Worm (Caenorhabditis elegans): ENCODE data around the gene C44B7.5.

The C44B7.5 gene

DNA sequence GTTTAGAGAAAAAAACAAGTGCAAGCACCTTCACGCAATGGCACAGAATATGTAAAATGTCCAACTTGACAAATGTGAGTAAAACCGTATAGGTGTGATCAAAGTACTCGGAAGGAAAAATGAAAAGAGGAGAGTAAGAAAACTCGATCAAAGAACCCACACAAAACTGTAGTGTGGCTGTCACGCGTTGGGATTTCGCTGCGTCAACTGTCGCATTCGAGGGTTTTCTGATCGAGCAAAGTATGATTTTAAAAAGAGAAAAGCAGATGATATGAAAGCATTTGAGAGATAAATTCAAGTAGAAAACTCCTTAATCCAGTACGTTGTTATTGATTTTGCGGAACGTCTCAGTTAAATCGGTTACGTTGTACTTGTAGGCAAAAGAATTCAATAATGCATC lies 19.4 kb upstream of the C44B7.5 start (continued):
- TF ChIP-seq dve-1 (tag; optimal IDR thresholded peaks at IDR 0.05; ENCODE audit: insufficient read depth) (peak; percentile 84), ZK337.2 (GFP tag; IDR thresholded peaks at IDR 0.05) (no peak), daf-19 (GFP tag; conservative IDR thresholded peaks at IDR 0.05) (no peak), tag-97 (GFP tag; IDR thresholded peaks at IDR 0.05) (no peak), nhr-10 (tag; optimal IDR thresholded peaks at IDR 0.05) (peak; percentile 73), dpl-1 (GFP tag; optimal IDR thresholded peaks at IDR 0.05) (no peak)

DNA sequence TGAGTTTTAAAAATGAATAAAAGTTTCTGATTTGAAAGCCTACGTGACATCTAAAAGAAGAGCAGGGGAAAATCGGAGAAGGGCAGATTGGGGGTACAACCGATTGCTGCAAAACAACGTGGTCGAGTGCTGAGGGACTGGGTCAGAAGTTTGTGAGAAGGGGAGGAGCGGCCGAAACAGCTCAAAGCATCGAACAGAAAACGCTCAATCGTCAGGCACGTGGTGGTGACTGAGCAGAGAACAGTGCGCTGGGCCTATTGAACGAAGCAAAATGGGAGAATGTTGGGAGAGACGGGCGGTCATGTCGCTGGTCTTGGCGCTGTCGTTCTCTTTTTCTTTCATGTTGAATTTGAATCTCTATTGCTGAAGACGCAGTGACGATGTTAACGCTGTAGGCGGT lies 18.8 kb upstream of the C44B7.5 start:
- no peak for TF ChIP-seq fos-1 (tag; optimal IDR thresholded peaks at IDR 0.05)
- TF ChIP-seq attf-4 (tag; optimal IDR thresholded peaks at IDR 0.05), result no peak
- TF ChIP-seq vab-7 (GFP tag; IDR thresholded peaks at IDR 0.05), result no peak
- TF ChIP-seq fkh-10 (GFP tag; optimal IDR thresholded peaks at IDR 0.05), result no peak
- TF ChIP-seq aly-2 (tag; optimal IDR thresholded peaks at IDR 0.05), result no peak
- TF ChIP-seq lin-39 (tag; optimal IDR thresholded peaks at IDR 0.05), result no peak
- TF ChIP-seq dpl-1 (GFP tag; optimal IDR thresholded peaks at IDR 0.05), result peak; percentile 40
- no peak for TF ChIP-seq R02D3.7 (tag; optimal IDR thresholded peaks at IDR 0.05)
- TF ChIP-seq F37D6.2 (tag; optimal IDR thresholded peaks at IDR 0.05), result no peak
- TF ChIP-seq lin-38 (GFP tag; IDR thresholded peaks at IDR 0.05), result peak; percentile 17; the same call in 1 of the 2 replicates
- no peak for TF ChIP-seq mdt-29 (GFP tag; IDR thresholded peaks at IDR 0.05)
- TF ChIP-seq ceh-32 (tag; optimal IDR thresholded peaks at IDR 0.05; ENCODE audit: poor library complexity), result no peak
- TF ChIP-seq hlh-11 (tag; optimal IDR thresholded peaks at IDR 0.05), result peak; percentile 91
- peak; percentile 13; the same call in 1 of the 2 replicates for TF ChIP-seq nhr-42 (GFP tag; IDR thresholded peaks at IDR 0.05)
- peak; percentile 53 for TF ChIP-seq nhr-48 (tag; optimal IDR thresholded peaks at IDR 0.05)
- TF ChIP-seq ceh-62 (tag; optimal IDR thresholded peaks at IDR 0.05), result no peak
- no peak for TF ChIP-seq ZK337.2 (GFP tag; IDR thresholded peaks at IDR 0.05)
- no peak for TF ChIP-seq jun-1 (tag; optimal IDR thresholded peaks at IDR 0.05)
- TF ChIP-seq egl-43 (GFP tag; IDR thresholded peaks at IDR 0.05), result peak; percentile 74
- no peak for TF ChIP-seq pha-4 (GFP tag; IDR thresholded peaks at IDR 0.05)
- TF ChIP-seq pha-4 (tag; optimal IDR thresholded peaks at IDR 0.05), result no peak
- peak; percentile 41 to 98 for TF ChIP-seq hif-1 (tag; optimal IDR thresholded peaks at IDR 0.05)
- TF ChIP-seq ces-1 (GFP tag; optimal IDR thresholded peaks at IDR 0.05), result no peak
- no peak for TF ChIP-seq arid-1 (GFP tag; conservative IDR thresholded peaks at IDR 0.05)
- peak; percentile 51 for TF ChIP-seq spr-3 (GFP tag; optimal IDR thresholded peaks at IDR 0.05)
- TF ChIP-seq mep-1 (tag; optimal IDR thresholded peaks at IDR 0.05), result peak; percentile 80
- TF ChIP-seq rbr-2 (tag; optimal IDR thresholded peaks at IDR 0.05), result peak; percentile 43
- peak; percentile 66 for TF ChIP-seq hmg-1.1 (GFP tag; IDR thresholded peaks at IDR 0.05)
- peak; percentile 51; the same call in 1 of the 2 replicates for TF ChIP-seq ceh-20 (GFP tag; IDR thresholded peaks at IDR 0.05)
- peak in 1 of 2 experiments; percentile 17 for TF ChIP-seq daf-16 (GFP tag; optimal IDR thresholded peaks at IDR 0.05)
- peak; percentile 26 for TF ChIP-seq daf-16 (tag; optimal IDR thresholded peaks at IDR 0.05)
- no peak for TF ChIP-seq daf-19 (GFP tag; conservative IDR thresholded peaks at IDR 0.05)
- peak; percentile 95 for TF ChIP-seq ama-1 (optimal IDR thresholded peaks at IDR 0.05)
- no peak for TF ChIP-seq ZK546.5 (tag; optimal IDR thresholded peaks at IDR 0.05)
- TF ChIP-seq F49E8.2 (tag; optimal IDR thresholded peaks at IDR 0.05; ENCODE audit: borderline replicate concordance), result no peak
- no peak for TF ChIP-seq ceh-44 (GFP tag; IDR thresholded peaks at IDR 0.05)
- peak; percentile 71 for TF ChIP-seq dmd-6 (GFP tag; IDR thresholded peaks at IDR 0.05)
- TF ChIP-seq daf-8 (GFP tag; IDR thresholded peaks at IDR 0.05), result no peak
- 0 out of 2 replicates have a peak, but pooled peaks have one; percentile 56 for TF ChIP-seq dmd-8 (GFP tag; IDR thresholded peaks at IDR 0.05)
- no peak for TF ChIP-seq Y48G9A.11 (GFP tag; IDR thresholded peaks at IDR 0.05)
- peak in 1 of 2 experiments; percentile 54 for TF ChIP-seq lsy-2 (tag; optimal IDR thresholded peaks at IDR 0.05)
- peak; percentile 73 for TF ChIP-seq nhr-10 (tag; optimal IDR thresholded peaks at IDR 0.05)
- TF ChIP-seq set-16 (GFP tag; IDR thresholded peaks at IDR 0.05), result peak; percentile 79
- no peak for TF ChIP-seq lir-3 (tag; optimal IDR thresholded peaks at IDR 0.05)
- TF ChIP-seq dve-1 (tag; optimal IDR thresholded peaks at IDR 0.05; ENCODE audit: insufficient read depth), result peak; percentile 70
- peak; percentile 58; the same call in 1 of the 2 replicates for TF ChIP-seq lim-7 (GFP tag; IDR thresholded peaks at IDR 0.05)
- TF ChIP-seq nhr-77 (tag; optimal IDR thresholded peaks at IDR 0.05), result peak; percentile 67
- no peak for TF ChIP-seq spr-1 (tag; optimal IDR thresholded peaks at IDR 0.05)
- peak; percentile 99 for TF ChIP-seq aha-1 (tag)
